Fruit fly (Drosophila melanogaster) whole organism, embryonic: ENCODE data around the gene P5cr-2.

ENCODE experiments used
- BEAF-32 ChIP-seq: fragments of 200-800 bp; sonication (Bioruptor generic); optimal IDR thresholded peaks from 3 replicates; lab custom pipeline; 2017; ENCODE audit warnings: missing biosample characterization, missing genetic modification characterization, mild to moderate bottlenecking, moderate library complexity, missing genetic modification reagents
- CG10959 ChIP-seq: fragments of 200-800 bp; sonication (Bioruptor generic); IDR thresholded peaks from 2 replicates; pipeline ENCODE4 v1.3.6; 2022; ENCODE audit warnings: missing biosample characterization, missing genetic modification characterization
- CG13287 ChIP-seq: fragments of 200-800 bp; sonication (Bioruptor generic); IDR thresholded peaks from 2 replicates; pipeline ENCODE4 v1.3.6; 2022; ENCODE audit warnings: missing biosample characterization, missing genetic modification characterization; ENCODE audit not compliant: partially characterized antibody
- CG16815 ChIP-seq: fragments of 200-800 bp; sonication (Bioruptor generic); optimal IDR thresholded peaks from 3 replicates; lab custom pipeline; 2017; ENCODE audit warnings: missing biosample characterization, mild to moderate bottlenecking, missing genetic modification characterization
- CG17328 ChIP-seq: fragments of 200-800 bp; sonication (Bioruptor generic); IDR thresholded peaks from 2 replicates; pipeline ENCODE4 v1.3.6; 2022; ENCODE audit warnings: missing biosample characterization, missing genetic modification characterization
- CG17802 ChIP-seq: fragments of 200-800 bp; sonication (Bioruptor generic); optimal IDR thresholded peaks from 2 replicates; lab custom pipeline; 2018; ENCODE audit warnings: missing biosample characterization, mild to moderate bottlenecking, missing genetic modification characterization, moderate library complexity
- CG1832 ChIP-seq: fragments of 200-800 bp; sonication (Bioruptor generic); optimal IDR thresholded peaks from 2 replicates; lab custom pipeline; 2017; ENCODE audit warnings: missing biosample characterization, mild to moderate bottlenecking, missing genetic modification characterization, inconsistent platforms
- CG18764 ChIP-seq: fragments of 200-800 bp; sonication (Bioruptor generic); optimal IDR thresholded peaks from 3 replicates; lab custom pipeline; 2016; ENCODE audit warnings: missing biosample characterization, missing genetic modification characterization
- CG2875 ChIP-seq: fragments of 200-800 bp; sonication (Bioruptor generic); optimal IDR thresholded peaks from 2 replicates; lab custom pipeline; 2017; ENCODE audit warnings: missing biosample characterization, mild to moderate bottlenecking, missing genetic modification characterization, missing genetic modification reagents
- CG31388 ChIP-seq: fragments of 200-800 bp; sonication (Bioruptor generic); optimal IDR thresholded peaks from 2 replicates; lab custom pipeline; 2016; ENCODE audit warnings: missing biosample characterization, missing genetic modification characterization
- CG32532 ChIP-seq: fragments of 200-800 bp; sonication (Bioruptor generic); IDR thresholded peaks from 2 replicates; pipeline ENCODE4 v1.3.6; 2022; ENCODE audit warnings: missing biosample characterization, missing genetic modification characterization
- CG3281 ChIP-seq: fragments of 200-800 bp; sonication (Bioruptor generic); optimal IDR thresholded peaks from 3 replicates; lab custom pipeline; 2017; ENCODE audit warnings: missing biosample characterization, mild to moderate bottlenecking, missing genetic modification characterization
- CG3726 ChIP-seq: fragments of 200-800 bp; sonication (Bioruptor generic); IDR thresholded peaks from 3 replicates; pipeline ENCODE4, ENCODE4 v1.3.6; 2022; ENCODE audit warnings: missing biosample characterization, missing genetic modification characterization
- CG4328 ChIP-seq: fragments of 200-800 bp; sonication (Bioruptor generic); optimal IDR thresholded peaks from 3 replicates; lab custom pipeline; 2017; ENCODE audit warnings: missing biosample characterization, missing genetic modification reagents, missing genetic modification characterization
- CG4404 ChIP-seq: fragments of 200-800 bp; sonication (Bioruptor generic); IDR thresholded peaks from 2 replicates; pipeline ENCODE4 v1.3.6; 2022; ENCODE audit warnings: missing biosample characterization, missing genetic modification characterization
- CG5245 ChIP-seq: fragments of 200-800 bp; sonication (Bioruptor generic); optimal IDR thresholded peaks from 3 replicates; lab custom pipeline; 2016; ENCODE audit warnings: missing biosample characterization, missing genetic modification characterization
- CG6175 ChIP-seq: fragments of 200-800 bp; sonication (Bioruptor generic); IDR thresholded peaks from 3 replicates; pipeline ENCODE4 v1.3.6; 2022; ENCODE audit warnings: missing biosample characterization, missing genetic modification characterization
- CG6854 ChIP-seq: fragments of 200-800 bp; sonication (Bioruptor generic); optimal IDR thresholded peaks from 3 replicates; lab custom pipeline; 2017; ENCODE audit warnings: missing biosample characterization, mild to moderate bottlenecking, missing genetic modification characterization
- CG9876 ChIP-seq: fragments of 200-800 bp; sonication (Bioruptor generic); optimal IDR thresholded peaks from 2 replicates; lab custom pipeline; 2016; ENCODE audit warnings: missing biosample characterization, missing genetic modification characterization
- D19A ChIP-seq: fragments of 200-800 bp; optimal IDR thresholded peaks from 3 replicates; lab custom pipeline; 2019; ENCODE audit warnings: missing biosample characterization, mild to moderate bottlenecking, missing genetic modification characterization, moderate library complexity
- Doc3 ChIP-seq: fragments of 200-800 bp; sonication (Bioruptor generic); IDR thresholded peaks from 3 replicates; pipeline ENCODE4 v1.3.6; 2022; ENCODE audit warnings: missing biosample characterization, missing genetic modification characterization; ENCODE audit not compliant: partially characterized antibody
- Gsc ChIP-seq: fragments of 200-800 bp; sonication (Bioruptor generic); IDR thresholded peaks from 2 replicates; pipeline ENCODE4 v1.3.6; 2022; ENCODE audit warnings: missing biosample characterization, missing genetic modification characterization
- Hr78 ChIP-seq, 2 experiments: fragments of 200-800 bp in 1 of 2; fragments of >200 bp in 1 of 2; sonication (Bioruptor generic) in 1 of 2; optimal IDR thresholded peaks; 2 replicates each; lab custom pipeline; 2017 to 2019; ENCODE audit warnings: missing biosample characterization in 2 of 2, missing genetic modification characterization in 2 of 2, mild to moderate bottlenecking in 1 of 2, moderate library complexity in 1 of 2
- Kr ChIP-seq: fragments of 200-800 bp; sonication (Bioruptor generic); optimal IDR thresholded peaks from 2 replicates; lab custom pipeline; 2017; ENCODE audit warnings: missing biosample characterization, mild to moderate bottlenecking, missing genetic modification characterization
- Max ChIP-seq: fragments of 200-800 bp; sonication (Bioruptor generic); optimal IDR thresholded peaks from 2 replicates; lab custom pipeline; 2016; ENCODE audit warnings: missing biosample characterization, mild to moderate bottlenecking, missing genetic modification characterization
- Nf-YA ChIP-seq: fragments of 200-800 bp; sonication (Bioruptor generic); IDR thresholded peaks from 2 replicates; pipeline ENCODE4 v1.3.6; 2022; ENCODE audit warnings: missing biosample characterization, missing genetic modification characterization
- Sin3A ChIP-seq: fragments of >200 bp; optimal IDR thresholded peaks from 2 replicates; lab custom pipeline; 2018
- Usf ChIP-seq: fragments of 200-800 bp; sonication (Bioruptor generic); optimal IDR thresholded peaks from 2 replicates; lab custom pipeline; 2017; ENCODE audit warnings: missing genotype, missing biosample characterization, missing genetic modification characterization
- ara ChIP-seq: fragments of 200-800 bp; sonication (Bioruptor generic); IDR thresholded peaks from 2 replicates; pipeline ENCODE4 v1.3.6; 2022; ENCODE audit warnings: missing biosample characterization, missing genetic modification characterization
- ato ChIP-seq: fragments of 200-800 bp; sonication (Bioruptor generic); IDR thresholded peaks from 2 replicates; pipeline ENCODE4 v1.3.6; 2022; ENCODE audit warnings: missing biosample characterization, missing genetic modification characterization; ENCODE audit not compliant: partially characterized antibody
- crp ChIP-seq, 2 experiments: fragments of 200-800 bp; sonication (Bioruptor generic); optimal IDR thresholded peaks; 2 replicates in 1 of 2; 3 replicates in 1 of 2; lab custom pipeline; 2017; ENCODE audit warnings: missing biosample characterization in 2 of 2, missing genetic modification characterization in 2 of 2, mild to moderate bottlenecking in 1 of 2, moderate library complexity in 1 of 2
- disco-r ChIP-seq: fragments of 200-800 bp; sonication (Bioruptor generic); optimal IDR thresholded peaks from 2 replicates; lab custom pipeline; 2016; ENCODE audit warnings: missing biosample characterization, missing genetic modification characterization
- dm ChIP-seq: fragments of 200-800 bp; sonication (Bioruptor generic); optimal IDR thresholded peaks from 3 replicates; lab custom pipeline; 2016; ENCODE audit warnings: missing biosample characterization, missing genetic modification characterization
- emc ChIP-seq: fragments of 200-800 bp; sonication (Bioruptor generic); optimal IDR thresholded peaks from 2 replicates; lab custom pipeline; 2016; ENCODE audit warnings: missing biosample characterization, missing genetic modification characterization
- esg ChIP-seq: fragments of 200-800 bp; sonication (Bioruptor generic); conservative IDR thresholded peaks from 2 replicates; pipeline ENCODE4 v1.3.6; 2022; ENCODE audit warnings: missing biosample characterization, missing genetic modification characterization
- eyg ChIP-seq: fragments of 200-800 bp; sonication (Bioruptor generic); optimal IDR thresholded peaks from 3 replicates; lab custom pipeline; 2016; ENCODE audit warnings: missing biosample characterization, missing genetic modification characterization
- fd64A ChIP-seq: fragments of 200-800 bp; sonication (Bioruptor generic); optimal IDR thresholded peaks from 3 replicates; lab custom pipeline; 2018; ENCODE audit warnings: missing biosample characterization, mild to moderate bottlenecking, missing genetic modification characterization
- fu2 ChIP-seq: fragments of 200-800 bp; sonication (Bioruptor generic); optimal IDR thresholded peaks from 2 replicates; lab custom pipeline; 2016; ENCODE audit warnings: missing biosample characterization, missing genetic modification characterization
- gfzf ChIP-seq: fragments of 200-800 bp; sonication (Bioruptor generic); optimal IDR thresholded peaks from 2 replicates; lab custom pipeline; 2016; ENCODE audit warnings: missing biosample characterization, mild to moderate bottlenecking, missing genetic modification characterization, moderate library complexity
- gsb-n ChIP-seq: fragments of 200-800 bp; sonication (Bioruptor generic); optimal IDR thresholded peaks from 3 replicates; lab custom pipeline; 2018; ENCODE audit warnings: missing biosample characterization, mild to moderate bottlenecking, missing genetic modification characterization
- jing ChIP-seq: fragments of 200-800 bp; sonication (Bioruptor generic); optimal IDR thresholded peaks from 2 replicates; lab custom pipeline; 2018; ENCODE audit warnings: missing biosample characterization, mild to moderate bottlenecking, missing genetic modification characterization
- klu ChIP-seq: fragments of 200-800 bp; sonication (Bioruptor generic); IDR thresholded peaks from 2 replicates; pipeline ENCODE4 v1.3.6; 2022; ENCODE audit warnings: missing biosample characterization, missing genetic modification characterization
- lola ChIP-seq, 3 experiments: fragments of >200 bp in 2 of 3; fragments of 200-800 bp in 1 of 3; sonication (Bioruptor generic) in 1 of 3; optimal IDR thresholded peaks; 2 replicates each; lab custom pipeline; 2017 to 2019; ENCODE audit warnings: missing biosample characterization in 3 of 3, missing genetic modification characterization in 3 of 3, mild to moderate bottlenecking in 1 of 3, moderate library complexity in 1 of 3
- otp ChIP-seq: fragments of 200-800 bp; sonication (Bioruptor generic); IDR thresholded peaks from 3 replicates; pipeline ENCODE4, ENCODE4 v1.3.6; 2022; ENCODE audit warnings: missing biosample characterization, missing genetic modification characterization
- seq ChIP-seq: fragments of 200-800 bp; sonication (Bioruptor generic); IDR thresholded peaks from 2 replicates; pipeline ENCODE4 v1.3.6; 2022; ENCODE audit warnings: missing biosample characterization, missing genetic modification characterization
- slbo ChIP-seq: fragments of 200-800 bp; sonication (Bioruptor generic); IDR thresholded peaks from 2 replicates; pipeline ENCODE4 v1.3.6; 2022; ENCODE audit warnings: missing biosample characterization, missing genetic modification characterization
- sqz ChIP-seq: fragments of 200-800 bp; sonication (Bioruptor generic); optimal IDR thresholded peaks from 3 replicates; lab custom pipeline; 2018; ENCODE audit warnings: missing biosample characterization, mild to moderate bottlenecking, missing genetic modification characterization
- vnd ChIP-seq: fragments of 200-800 bp; sonication (Bioruptor generic); IDR thresholded peaks from 3 replicates; pipeline ENCODE4 v1.3.6; 2022; ENCODE audit warnings: missing biosample characterization, missing genetic modification characterization; ENCODE audit not compliant: partially characterized antibody
- zen2 ChIP-seq: fragments of 200-800 bp; sonication (Bioruptor generic); IDR thresholded peaks from 3 replicates; pipeline ENCODE4 v1.3.6; 2022; ENCODE audit warnings: missing biosample characterization, missing genetic modification characterization; ENCODE audit not compliant: partially characterized antibody

Gene P5cr-2

DNA sequence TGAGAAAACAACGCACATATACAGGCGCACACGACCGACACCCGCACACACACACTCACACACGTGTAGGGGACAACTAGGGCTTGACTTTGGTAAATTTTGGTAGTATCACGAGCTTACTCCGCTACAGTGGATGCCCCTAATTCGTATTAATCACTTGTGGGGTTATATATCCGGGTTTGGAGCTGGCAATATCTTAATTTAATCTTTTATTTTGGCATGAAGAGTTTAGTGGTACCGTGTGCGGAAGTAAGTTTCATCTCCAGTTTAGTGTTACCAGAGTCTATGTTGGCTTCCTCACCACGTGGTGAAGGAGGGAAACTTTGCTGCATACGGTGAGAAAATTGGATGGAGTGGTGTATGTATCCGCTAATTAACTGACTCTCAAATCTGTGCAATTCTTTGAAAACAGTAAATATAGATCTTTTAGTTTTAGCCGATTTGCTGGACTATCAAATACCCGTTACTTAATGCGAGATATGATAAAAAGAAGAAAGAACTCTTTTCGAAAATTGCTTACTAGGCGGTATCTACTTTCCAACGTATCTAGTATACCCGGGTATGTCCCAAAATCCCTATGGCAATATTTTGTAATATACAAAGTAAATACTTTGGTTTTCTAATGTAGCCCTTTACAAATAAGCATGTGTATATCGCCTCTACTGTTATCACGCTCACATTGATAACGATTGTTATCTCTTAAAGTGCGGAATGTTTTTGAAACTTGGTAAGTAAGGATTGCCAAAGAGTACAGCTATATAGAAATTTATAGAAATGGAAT lies at the start of gene P5cr-2, which contains the start of gene CG5823 (continued):
- peak; percentile 72; the same call in 2 of the 3 replicates for TF ChIP-seq otp
- peak; percentile 69 for TF ChIP-seq dm (GFP tag; lab: Kevin White, UChicago)
- 0 out of 3 replicates have a peak, but pooled peaks have one; percentile 19 for TF ChIP-seq Doc3 (GFP tag; lab: Robert Waterston, UW)
- TF ChIP-seq Gsc (GFP tag; lab: Robert Waterston, UW), result no peak
- TF ChIP-seq Max, result no peak
- peak; percentile 57 for TF ChIP-seq slbo
- TF ChIP-seq fd64A (GFP tag; lab: Kevin White, UChicago), result peak; percentile 77
- TF ChIP-seq CG32532 (GFP tag; lab: Robert Waterston, UW), result peak; percentile 31; the same call in 1 of the 2 replicates
- TF ChIP-seq vnd (GFP tag; lab: Robert Waterston, UW), result 0 out of 3 replicates have a peak, but pooled peaks have one; percentile 44
- TF ChIP-seq CG10959, result no peak
- TF ChIP-seq lola (GFP tag; optimal IDR thresholded peaks at IDR 0.05; lab: Kevin White, UChicago), result peak in 1 of 3 experiments; percentile 38
- no peak for TF ChIP-seq CG16815
- TF ChIP-seq BEAF-32 (GFP tag; lab: Kevin White, UChicago), result peak; percentile 69
- TF ChIP-seq emc, result no peak
- no peak for TF ChIP-seq CG31388 (GFP tag; lab: Kevin White, UChicago)
- no peak for TF ChIP-seq ato (GFP tag; lab: Robert Waterston, UW)
- TF ChIP-seq CG4404 (GFP tag; lab: Robert Waterston, UW), result no peak
- peak; percentile 20 for TF ChIP-seq Usf (GFP tag; lab: Kevin White, UChicago)
- TF ChIP-seq crp (GFP tag; optimal IDR thresholded peaks at IDR 0.05; lab: Kevin White, UChicago), result peak in 1 of 2 experiments; percentile 41
- no peak for TF ChIP-seq Kr (GFP tag; lab: Kevin White, UChicago)
- no peak; the same call in 2 of the 3 replicates for TF ChIP-seq zen2 (GFP tag; lab: Robert Waterston, UW)
- TF ChIP-seq klu, result no peak
- peak; percentile 18 for TF ChIP-seq CG4328
- no peak for TF ChIP-seq CG5245 (GFP tag; lab: Kevin White, UChicago)
- TF ChIP-seq CG17802 (tag; lab: Kevin White, UChicago), result peak; percentile 5
- TF ChIP-seq CG18764 (GFP tag; lab: Kevin White, UChicago), result peak; percentile 28
- no peak for TF ChIP-seq eyg (GFP tag; lab: Kevin White, UChicago)
- TF ChIP-seq CG13287 (GFP tag; lab: Robert Waterston, UW), result peak; percentile 68
- no peak for TF ChIP-seq CG3281
- TF ChIP-seq CG2875 (GFP tag; lab: Kevin White, UChicago), result peak; percentile 42
- peak; percentile 35 for TF ChIP-seq jing
- peak; percentile 60 for TF ChIP-seq sqz
- peak; percentile 94 for TF ChIP-seq gfzf (GFP tag; lab: Kevin White, UChicago)
- TF ChIP-seq D19A, result no peak
- no peak for TF ChIP-seq CG6854
- TF ChIP-seq disco-r, result no peak
- TF ChIP-seq esg (GFP tag; lab: Robert Waterston, UW), result no peak
- TF ChIP-seq seq (GFP tag; lab: Robert Waterston, UW), result peak; percentile 69
- TF ChIP-seq gsb-n, result no peak
- no peak for TF ChIP-seq Hr78 (GFP tag; optimal IDR thresholded peaks at IDR 0.05; lab: Kevin White, UChicago)
- no peak for TF ChIP-seq CG6175 (GFP tag; lab: Robert Waterston, UW)
- TF ChIP-seq CG17328 (GFP tag; lab: Robert Waterston, UW), result peak; percentile 56
- no peak for TF ChIP-seq ara (GFP tag; lab: Robert Waterston, UW)
- TF ChIP-seq Sin3A (lab: Kevin White, UChicago), result peak; percentile 72
- peak; percentile 79 for TF ChIP-seq CG9876 (GFP tag; lab: Kevin White, UChicago)
- no peak for TF ChIP-seq CG3726 (GFP tag; lab: Robert Waterston, UW)
- TF ChIP-seq fu2 (GFP tag; lab: Kevin White, UChicago), result peak; percentile 67
- TF ChIP-seq Nf-YA (GFP tag; lab: Robert Waterston, UW), result no peak
- no peak for TF ChIP-seq CG1832 (GFP tag; lab: Kevin White, UChicago)
